Worm (Caenorhabditis elegans) whole organism, late embryonic: ENCODE data around the gene AH9.1.

Source experiments
- C38D4.7 ChIP-seq: fragments of 200-800 bp; sonication (Bioruptor generic); optimal IDR thresholded peaks from 2 replicates; lab custom pipeline; 2018; ENCODE audit warnings: mild to moderate bottlenecking, missing genetic modification characterization, moderate library complexity, missing compliant biosample characterization
- ceh-31 ChIP-seq: sonication (generic microtip); optimal IDR thresholded peaks from 2 replicates; lab custom pipeline; 2016; ENCODE audit warnings: missing genetic modification characterization, missing compliant biosample characterization
- fkh-10 ChIP-seq: fragments of 150-350 bp; optimal IDR thresholded peaks from 2 replicates; lab custom pipeline; 2014; ENCODE audit warnings: missing biosample characterization, missing genetic modification reagents, missing genetic modification characterization
- nfya-1 ChIP-seq: sonication (generic microtip); optimal IDR thresholded peaks from 2 replicates; lab custom pipeline; 2017; ENCODE audit warnings: missing genetic modification characterization, mild to moderate bottlenecking, missing compliant biosample characterization, antibody characterized with exemption, moderate library complexity
- pha-4 ChIP-seq: fragments of 150-350 bp; optimal IDR thresholded peaks from 2 replicates; lab custom pipeline; 2018; ENCODE audit warnings: missing biosample characterization, missing genetic modification reagents, missing genetic modification characterization
- pqm-1 ChIP-seq: sonication (generic microtip); optimal IDR thresholded peaks from 2 replicates; lab custom pipeline; 2016; ENCODE audit warnings: missing genetic modification characterization, missing compliant biosample characterization

DNA sequence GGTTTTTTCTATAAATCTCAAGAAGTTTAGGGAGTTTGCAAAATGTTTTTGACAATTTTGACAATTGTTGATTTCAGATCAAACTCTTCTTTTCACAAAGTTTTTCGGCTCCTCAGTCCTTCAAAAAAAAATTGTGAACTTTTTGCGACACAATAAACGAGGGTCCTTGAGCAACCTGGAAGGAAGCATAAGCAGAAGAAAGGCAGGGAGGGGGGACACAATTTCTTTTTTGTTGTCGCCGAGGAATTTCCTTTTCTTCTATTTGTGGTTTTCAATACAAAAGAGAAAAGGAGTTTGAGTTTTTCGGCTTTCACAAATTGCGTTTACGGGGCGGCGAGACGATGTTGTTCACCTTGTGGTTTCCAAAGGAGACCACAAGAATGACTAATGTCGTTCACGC lies 20.0 kb upstream of the AH9.1 start:
- TF ChIP-seq C38D4.7 (GFP tag; lab: Kevin White, UChicago): no peak
- no peak for TF ChIP-seq pqm-1 (tag; lab: Kevin White, UChicago)
- TF ChIP-seq fkh-10 (GFP tag; lab: Kevin White, UChicago): no peak
- no peak for TF ChIP-seq pha-4 (tag; lab: Kevin White, UChicago)
- TF ChIP-seq nfya-1: no peak
- TF ChIP-seq ceh-31 (tag; lab: Kevin White, UChicago): no peak
